Fruit fly (Drosophila melanogaster): ENCODE data around the gene Pyroxd1.

The Pyroxd1 gene

dm6 chr2L:20091094-20091679 lies at the start of gene Pyroxd1, which contains the start of gene CG10747 (continued):
- TF ChIP-seq CG13424 (tag; optimal IDR thresholded peaks at IDR 0.05) (peak; percentile 98), Dip2 (GFP tag; IDR thresholded peaks at IDR 0.05) (peak; percentile 42; the same call in 1 of the 2 replicates), H2.0 (GFP tag; IDR thresholded peaks at IDR 0.05) (peak; percentile 91), crc (GFP tag; optimal IDR thresholded peaks at IDR 0.05) (peak; percentile 90), CG43689 (GFP tag; IDR thresholded peaks at IDR 0.05) (peak; percentile 80), HmgZ (tag; optimal IDR thresholded peaks at IDR 0.05) (peak; percentile 98), Optix (GFP tag; IDR thresholded peaks at IDR 0.05) (peak; percentile 87), NC2α (GFP tag; optimal IDR thresholded peaks at IDR 0.05) (peak; percentile 82), CG4424 (GFP tag; optimal IDR thresholded peaks at IDR 0.05) (peak; percentile 96), CG8359 (GFP tag; optimal IDR thresholded peaks at IDR 0.05; ENCODE audit: borderline replicate concordance) (peak; percentile 80), Sox100B (GFP tag; optimal IDR thresholded peaks at IDR 0.05) (peak; percentile 96), tup (GFP tag; optimal IDR thresholded peaks at IDR 0.05) (peak; percentile 89), trem (tag; optimal IDR thresholded peaks at IDR 0.05) (peak; percentile 91), CG9437 (GFP tag; optimal IDR thresholded peaks at IDR 0.05) (peak; percentile 94), CG34224 (GFP tag; IDR thresholded peaks at IDR 0.05; ENCODE audit: partially characterized antibody) (no peak), CG13775 (GFP tag; optimal IDR thresholded peaks at IDR 0.05) (peak; percentile 97), CG6689 (GFP tag; IDR thresholded peaks at IDR 0.05) (peak; percentile 97), CG1647 (GFP tag; optimal IDR thresholded peaks at IDR 0.05) (peak; percentile 93), CG17802 (tag; optimal IDR thresholded peaks at IDR 0.05) (peak; percentile 69), HmgD (GFP tag; optimal IDR thresholded peaks at IDR 0.05) (peak; percentile 89), CG3726 (GFP tag; IDR thresholded peaks at IDR 0.05) (peak; percentile 86), CG16863 (GFP tag; optimal IDR thresholded peaks at IDR 0.05) (peak; percentile 93), klu (GFP tag; IDR thresholded peaks at IDR 0.05) (peak; percentile 95), Nf-YC (tag; optimal IDR thresholded peaks at IDR 0.05) (peak; percentile 90), CG30431 (GFP tag; optimal IDR thresholded peaks at IDR 0.05) (peak; percentile 94), knrl (GFP tag; IDR thresholded peaks at IDR 0.05; ENCODE audit: partially characterized antibody) (no peak), CG18262 (tag; optimal IDR thresholded peaks at IDR 0.05) (peak; percentile 96), Dref (GFP tag; IDR thresholded peaks at IDR 0.05) (peak; percentile 43), NfI (GFP tag; optimal IDR thresholded peaks at IDR 0.05) (peak; percentile 97), CG9932 (GFP tag; IDR thresholded peaks at IDR 0.05) (peak; percentile 97), Blimp-1 (GFP tag; optimal IDR thresholded peaks at IDR 0.05) (peak; percentile 93), toy (GFP tag; IDR thresholded peaks at IDR 0.05) (peak; percentile 84), gsb (GFP tag; IDR thresholded peaks at IDR 0.05) (peak; percentile 92), Mad (GFP tag; optimal IDR thresholded peaks at IDR 0.05) (peak; percentile 92), pros (GFP tag; optimal IDR thresholded peaks at IDR 0.05) (peak; percentile 31), ewg (GFP tag; optimal IDR thresholded peaks at IDR 0.05) (peak; percentile 92), CG6272 (GFP tag; IDR thresholded peaks at IDR 0.05) (peak; percentile 92), CG14710 (tag; optimal IDR thresholded peaks at IDR 0.05) (peak; percentile 95), hbn (GFP tag; IDR thresholded peaks at IDR 0.05; ENCODE audit: partially characterized antibody) (no peak), gro (GFP tag; optimal IDR thresholded peaks at IDR 0.05) (peak; percentile 95), CG8388 (GFP tag; optimal IDR thresholded peaks at IDR 0.05) (peak; percentile 95), Bgb (GFP tag; IDR thresholded peaks at IDR 0.05; ENCODE audit: partially characterized antibody) (peak; percentile 11; the same call in 1 of the 2 replicates), CG2889 (GFP tag; IDR thresholded peaks at IDR 0.05) (peak; percentile 92), CG10274 (GFP tag; optimal IDR thresholded peaks at IDR 0.05) (peak; percentile 85), CG11398 (GFP tag; optimal IDR thresholded peaks at IDR 0.05) (peak; percentile 87), esg (GFP tag; conservative IDR thresholded peaks at IDR 0.05) (peak; percentile 96), CG15269 (tag; optimal IDR thresholded peaks at IDR 0.05) (peak; percentile 98), CG1602 (GFP tag; optimal IDR thresholded peaks at IDR 0.05) (peak; percentile 98), CG3838 (GFP tag; optimal IDR thresholded peaks at IDR 0.05) (peak; percentile 91), Camta (GFP tag; optimal IDR thresholded peaks at IDR 0.05) (peak; percentile 93)
